Worm (Caenorhabditis elegans): ENCODE measurements around the gene F19C6.2.

The F19C6.2 gene

DNA sequence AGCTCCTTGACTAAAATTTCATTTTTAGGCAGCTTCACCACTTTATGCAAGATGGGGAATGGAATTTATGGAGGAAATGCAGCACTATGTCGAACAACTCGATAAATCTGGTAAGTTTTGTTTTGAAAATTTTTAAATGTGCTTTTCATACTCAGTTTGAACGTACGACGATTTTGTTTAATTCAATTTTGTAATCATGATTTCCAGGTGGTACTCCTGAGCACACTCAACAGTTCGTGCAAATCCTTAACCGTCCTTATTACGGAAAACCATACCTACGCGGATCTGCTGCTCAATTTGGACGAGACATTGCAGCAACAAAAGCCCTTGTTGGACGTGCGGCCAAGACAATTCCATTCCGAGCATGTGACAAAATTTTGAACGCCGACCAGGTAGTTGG, 38.2 kb upstream of the F19C6.2 start:
- TF ChIP-seq nhr-2 (tag; optimal IDR thresholded peaks at IDR 0.05) = no peak
- TF ChIP-seq ztf-11 (tag; optimal IDR thresholded peaks at IDR 0.05) = no peak
- TF ChIP-seq bed-3 (GFP tag; optimal IDR thresholded peaks at IDR 0.05) = no peak
- TF ChIP-seq blmp-1 (tag; optimal IDR thresholded peaks at IDR 0.05) = no peak
- no peak for TF ChIP-seq nhr-12 (tag; optimal IDR thresholded peaks at IDR 0.05)
- TF ChIP-seq lin-32 (GFP tag; optimal IDR thresholded peaks at IDR 0.05) = no peak
- TF ChIP-seq lsy-2 (tag; optimal IDR thresholded peaks at IDR 0.05) = no peak
- no peak for TF ChIP-seq flh-1 (GFP tag; optimal IDR thresholded peaks at IDR 0.05)
- no peak for TF ChIP-seq hlh-1 (tag; optimal IDR thresholded peaks at IDR 0.05)
- no peak for TF ChIP-seq nhr-28 (tag; optimal IDR thresholded peaks at IDR 0.05)
- no peak for TF ChIP-seq elt-3 (tag; optimal IDR thresholded peaks at IDR 0.05)
- TF ChIP-seq sem-2 (GFP tag; optimal IDR thresholded peaks at IDR 0.05) = no peak
- no peak for TF ChIP-seq cnd-1 (tag; optimal IDR thresholded peaks at IDR 0.05)
- no peak for TF ChIP-seq tbx-8 (GFP tag; optimal IDR thresholded peaks at IDR 0.05)
- no peak for TF ChIP-seq snpc-4 (tag; optimal IDR thresholded peaks at IDR 0.05)
- no peak for TF ChIP-seq sptf-1 (tag; optimal IDR thresholded peaks at IDR 0.05)
- no peak for TF ChIP-seq mab-5 (tag; optimal IDR thresholded peaks at IDR 0.05)

DNA sequence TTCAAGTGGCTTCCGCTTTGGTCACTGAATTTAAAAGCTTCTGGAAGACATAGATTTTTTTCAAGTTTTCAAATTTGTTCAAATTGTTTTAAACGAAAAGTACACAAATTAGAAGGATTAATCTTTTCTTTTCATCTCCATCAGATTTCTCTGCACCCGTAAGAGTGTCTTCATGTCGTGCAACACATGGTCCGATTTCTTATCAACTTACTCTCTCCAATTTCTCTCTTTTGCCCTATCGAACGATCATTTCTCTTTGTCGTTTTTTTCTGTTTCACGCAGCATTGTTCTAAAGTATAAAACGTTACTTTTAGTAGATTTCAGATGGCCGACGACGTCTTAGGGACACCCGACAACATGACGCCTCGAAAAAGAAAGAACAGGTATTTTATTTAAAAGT, 35.5 kb upstream of the F19C6.2 start, which contains the start of gene pssy-1:
Gene pssy-1, plus strand, starts transcription at position 318 of the 400 bp plus-strand sequence.
- TF ChIP-seq elt-3 (tag; optimal IDR thresholded peaks at IDR 0.05) (no peak), elt-1 (tag; optimal IDR thresholded peaks at IDR 0.05; ENCODE audit: borderline replicate concordance, insufficient read depth) (peak; percentile 64)

DNA sequence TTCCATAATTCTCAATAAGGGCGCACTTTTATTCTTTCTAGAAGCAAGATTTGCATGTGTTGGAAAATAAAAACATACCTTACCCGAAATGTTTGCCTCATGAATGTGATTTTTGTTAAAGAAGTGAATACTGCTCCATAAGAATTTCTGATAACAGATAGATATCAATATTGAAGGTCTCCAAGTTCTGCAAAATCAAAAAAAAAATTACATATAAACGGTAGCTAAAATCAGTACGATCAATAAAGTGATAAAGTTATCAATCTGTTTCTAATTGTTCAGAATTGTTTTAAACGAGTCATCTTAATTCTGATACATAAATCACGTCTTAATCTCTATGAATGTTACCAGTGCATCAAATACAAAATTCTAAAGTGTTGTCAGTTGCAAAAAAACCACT, 24.5 kb upstream of the F19C6.2 start, which contains the start of gene mgl-1:
Gene mgl-1, minus strand, starts transcription at position 101 of the 400 bp plus-strand sequence.
- TF ChIP-seq drap-1 (GFP tag; optimal IDR thresholded peaks at IDR 0.05) (no peak), hlh-1 (tag; optimal IDR thresholded peaks at IDR 0.05) (no peak), sptf-1 (tag; optimal IDR thresholded peaks at IDR 0.05) (no peak), nhr-28 (tag; optimal IDR thresholded peaks at IDR 0.05) (no peak), flh-1 (GFP tag; optimal IDR thresholded peaks at IDR 0.05) (no peak), ces-1 (GFP tag; optimal IDR thresholded peaks at IDR 0.05) (no peak), mab-5 (tag; optimal IDR thresholded peaks at IDR 0.05) (no peak), mep-1 (tag; optimal IDR thresholded peaks at IDR 0.05) (no peak), ztf-11 (tag; optimal IDR thresholded peaks at IDR 0.05) (no peak), blmp-1 (tag; optimal IDR thresholded peaks at IDR 0.05) (no peak), nhr-237 (tag; optimal IDR thresholded peaks at IDR 0.05) (no peak), M03D4.4 (tag; optimal IDR thresholded peaks at IDR 0.05) (no peak), lin-13 (tag; optimal IDR thresholded peaks at IDR 0.05) (no peak), nhr-76 (tag; optimal IDR thresholded peaks at IDR 0.05) (no peak), ceh-43 (GFP tag; optimal IDR thresholded peaks at IDR 0.05) (no peak), ham-2 (GFP tag; optimal IDR thresholded peaks at IDR 0.05) (no peak), nhr-2 (tag; optimal IDR thresholded peaks at IDR 0.05) (no peak), snpc-4 (tag; optimal IDR thresholded peaks at IDR 0.05) (no peak)

DNA sequence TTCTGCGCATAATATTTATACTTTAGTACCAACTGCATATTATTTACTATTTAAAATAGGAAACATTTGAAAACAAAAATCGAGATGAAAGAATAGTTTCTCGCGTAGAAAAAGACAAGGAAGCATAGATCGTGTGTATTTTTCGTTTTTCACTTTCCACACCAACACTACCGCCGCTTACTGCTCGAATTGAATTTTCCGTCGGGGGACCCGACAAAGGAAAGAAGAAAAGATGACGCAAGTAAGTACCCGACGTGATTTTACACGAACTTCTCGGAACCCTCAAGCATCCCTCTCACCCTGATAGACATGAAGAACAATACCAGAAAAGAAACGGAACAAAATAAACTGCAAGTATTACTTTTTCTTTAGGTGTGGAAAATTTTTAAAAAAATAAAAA, 19.5 kb upstream of the F19C6.2 start:
- no peak for TF ChIP-seq nhr-12 (tag; optimal IDR thresholded peaks at IDR 0.05)
- no peak for TF ChIP-seq unc-62 (GFP tag; optimal IDR thresholded peaks at IDR 0.05)
- no peak for TF ChIP-seq ceh-43 (GFP tag; optimal IDR thresholded peaks at IDR 0.05)
- no peak for TF ChIP-seq mls-2 (tag; optimal IDR thresholded peaks at IDR 0.05)
- no peak for TF ChIP-seq unc-120 (tag; optimal IDR thresholded peaks at IDR 0.05; ENCODE audit: poor library complexity, severe bottlenecking)
- TF ChIP-seq tbx-8 (GFP tag; optimal IDR thresholded peaks at IDR 0.05) = no peak
- TF ChIP-seq drap-1 (GFP tag; optimal IDR thresholded peaks at IDR 0.05) = no peak

DNA sequence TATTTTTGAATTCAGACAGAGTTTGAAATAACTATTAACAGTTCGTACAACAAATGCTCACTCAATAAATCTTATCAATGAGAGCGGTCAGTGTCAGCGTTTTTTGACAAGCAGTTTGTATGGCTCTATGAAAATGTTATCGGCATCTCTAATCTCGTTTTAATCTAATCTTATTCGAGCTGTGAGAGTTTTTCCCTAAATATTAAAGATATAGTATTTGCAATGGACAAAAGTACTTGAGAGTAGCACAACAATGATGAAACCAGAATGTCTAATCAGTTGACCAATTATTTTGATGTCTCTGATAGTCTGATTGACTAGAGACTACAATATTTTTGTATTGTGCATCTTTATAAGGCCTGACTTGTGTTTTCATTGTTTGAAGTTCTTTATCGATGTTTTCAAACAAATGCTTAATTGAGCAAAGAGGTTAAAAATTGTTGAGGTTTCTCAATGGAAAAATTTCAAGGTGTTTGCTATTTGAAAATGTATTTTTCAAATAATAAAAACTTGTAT, 15.8 kb upstream of the F19C6.2 start, which contains the start of gene F19C6.5:
Gene F19C6.5, minus strand, starts transcription at position 51 of the 516 bp plus-strand sequence.
- TF ChIP-seq mep-1 (tag; optimal IDR thresholded peaks at IDR 0.05) (no peak), nhr-12 (tag; optimal IDR thresholded peaks at IDR 0.05) (no peak), drap-1 (GFP tag; optimal IDR thresholded peaks at IDR 0.05) (no peak), ceh-39 (tag; optimal IDR thresholded peaks at IDR 0.05) (no peak), zip-8 (tag; optimal IDR thresholded peaks at IDR 0.05) (no peak), snpc-4 (tag; optimal IDR thresholded peaks at IDR 0.05) (no peak), lin-32 (GFP tag; optimal IDR thresholded peaks at IDR 0.05) (no peak), bed-3 (GFP tag; optimal IDR thresholded peaks at IDR 0.05) (no peak), nhr-2 (tag; optimal IDR thresholded peaks at IDR 0.05) (no peak), ham-2 (GFP tag; optimal IDR thresholded peaks at IDR 0.05) (no peak), nhr-237 (tag; optimal IDR thresholded peaks at IDR 0.05) (no peak), tbx-8 (GFP tag; optimal IDR thresholded peaks at IDR 0.05) (no peak), elt-3 (tag; optimal IDR thresholded peaks at IDR 0.05) (no peak), flh-1 (GFP tag; optimal IDR thresholded peaks at IDR 0.05) (no peak), ceh-43 (GFP tag; optimal IDR thresholded peaks at IDR 0.05) (no peak)

All from whole organism, mixed stage, embryonic.